Worm (Caenorhabditis elegans) whole organism, L1 larva: ENCODE measurements around the gene lipl-7.

Experiments used
- C34B4.2 ChIP-seq: sonication (generic microtip); optimal IDR thresholded peaks from 2 replicates; lab custom pipeline; 2017; ENCODE audit warnings: mild to moderate bottlenecking, missing genetic modification characterization, missing compliant biosample characterization
- Y116A8C.19 ChIP-seq: sonication (generic microtip); optimal IDR thresholded peaks from 2 replicates; lab custom pipeline; 2016; ENCODE audit warnings: missing compliant biosample characterization, missing genetic modification characterization, borderline replicate concordance
- blmp-1 ChIP-seq: fragments of 150-350 bp; optimal IDR thresholded peaks from 2 replicates; lab custom pipeline; 2014; ENCODE audit warnings: missing biosample characterization, missing genetic modification characterization
- ceh-63 ChIP-seq: fragments of 200-800 bp; sonication (Bioruptor generic); optimal IDR thresholded peaks from 2 replicates; lab custom pipeline; 2018; ENCODE audit warnings: mild to moderate bottlenecking, missing genetic modification characterization, missing compliant biosample characterization
- ceh-8 ChIP-seq: fragments of 200-800 bp; sonication (Bioruptor generic); optimal IDR thresholded peaks from 2 replicates; lab custom pipeline; 2018; ENCODE audit warnings: mild to moderate bottlenecking, missing genetic modification characterization, moderate library complexity, missing compliant biosample characterization
- ceh-88 ChIP-seq: fragments of 200-800 bp; sonication (Bioruptor generic); IDR thresholded peaks from 2 replicates; pipeline ENCODE4 v1.3.6; 2022; ENCODE audit warnings: missing genetic modification characterization, missing compliant biosample characterization
- ceh-90 ChIP-seq: sonication (generic microtip); optimal IDR thresholded peaks from 2 replicates; lab custom pipeline; 2016; ENCODE audit warnings: missing genetic modification characterization, missing compliant biosample characterization
- dpl-1 ChIP-seq, 3 experiments: fragments of 150-350 bp in 2 of 3; sonication (generic microtip) in 1 of 3; optimal IDR thresholded peaks; 2 replicates each; lab custom pipeline; 2014 to 2017; ENCODE audit warnings: missing biosample characterization in 3 of 3, missing genetic modification characterization in 3 of 3, missing genetic modification reagents in 3 of 3
- efl-1 ChIP-seq, 4 experiments: fragments of 150-350 bp; optimal IDR thresholded peaks in 3 of 4; peaks in 1 of 4; 1 replicate in 1 of 4; 2 replicates in 3 of 4; lab custom pipeline; 2014; ENCODE audit warnings: missing biosample characterization in 2 of 4, missing genetic modification characterization in 2 of 4, missing genetic modification reagents in 2 of 4
- egl-13 ChIP-seq: sonication (generic microtip); optimal IDR thresholded peaks from 2 replicates; lab custom pipeline; 2016; ENCODE audit warnings: missing genotype, missing genetic modification reagents, missing genetic modification characterization, missing compliant biosample characterization
- elt-2 ChIP-seq: sonication (generic microtip); optimal IDR thresholded peaks from 2 replicates; lab custom pipeline; 2016; ENCODE audit warnings: missing genetic modification characterization, mild to moderate bottlenecking, inconsistent platforms, missing compliant biosample characterization, missing genetic modification reagents
- fkh-10 ChIP-seq: sonication (generic microtip); optimal IDR thresholded peaks from 2 replicates; lab custom pipeline; 2017; ENCODE audit warnings: missing biosample characterization, missing genetic modification reagents, missing genetic modification characterization
- fkh-8 ChIP-seq: sonication (generic microtip); optimal IDR thresholded peaks from 2 replicates; lab custom pipeline; 2016; ENCODE audit warnings: mild to moderate bottlenecking, missing genetic modification characterization, missing compliant biosample characterization
- grh-1 ChIP-seq: fragments of 200-800 bp; sonication (Bioruptor generic); IDR thresholded peaks from 2 replicates; pipeline ENCODE4 v1.3.6; 2022; ENCODE audit warnings: missing genetic modification reagents, missing genetic modification characterization, missing compliant biosample characterization
- hlh-17 ChIP-seq: fragments of 200-800 bp; sonication (Bioruptor generic); optimal IDR thresholded peaks from 2 replicates; lab custom pipeline; 2018; ENCODE audit warnings: missing genetic modification characterization, mild to moderate bottlenecking, missing compliant biosample characterization, moderate library complexity, borderline replicate concordance
- isw-1 ChIP-seq: fragments of 200-800 bp; sonication (Bioruptor generic); IDR thresholded peaks from 2 replicates; pipeline ENCODE4 v1.3.6; 2022; ENCODE audit warnings: missing genetic modification characterization, missing compliant biosample characterization
- jun-1 ChIP-seq: fragments of 150-350 bp; optimal IDR thresholded peaks from 2 replicates; lab custom pipeline; 2014; ENCODE audit warnings: missing biosample characterization, missing genetic modification reagents, missing genetic modification characterization
- lin-14 ChIP-seq: fragments of 200-800 bp; sonication (Bioruptor generic); optimal IDR thresholded peaks from 2 replicates; lab custom pipeline; 2018; ENCODE audit warnings: mild to moderate bottlenecking, missing genetic modification characterization, moderate library complexity, missing compliant biosample characterization
- lin-15B ChIP-seq: fragments of 150-350 bp; sonication (generic microtip); optimal IDR thresholded peaks from 3 replicates; lab custom pipeline; 2014; ENCODE audit warnings: missing biosample characterization, missing genetic modification characterization
- lin-35 ChIP-seq, 2 experiments: fragments of 150-350 bp; optimal IDR thresholded peaks; 2 replicates each; lab custom pipeline; 2014; ENCODE audit warnings: missing biosample characterization in 2 of 2, missing genetic modification characterization in 2 of 2, missing genetic modification reagents in 2 of 2
- lir-3 ChIP-seq: sonication (generic microtip); optimal IDR thresholded peaks from 2 replicates; lab custom pipeline; 2016; ENCODE audit warnings: mild to moderate bottlenecking, missing genetic modification characterization, moderate library complexity, missing compliant biosample characterization; ENCODE audit not compliant: poor library complexity
- lsy-2 ChIP-seq, 2 experiments: fragments of 150-350 bp; optimal IDR thresholded peaks; 2 replicates each; lab custom pipeline; 2014; ENCODE audit warnings: missing biosample characterization in 2 of 2, missing genetic modification characterization in 2 of 2
- mef-2 ChIP-seq: fragments of 150-350 bp; optimal IDR thresholded peaks from 2 replicates; lab custom pipeline; 2014; ENCODE audit warnings: missing biosample characterization, missing genetic modification characterization
- nhr-12 ChIP-seq: sonication (generic microtip); optimal IDR thresholded peaks from 2 replicates; lab custom pipeline; 2017; ENCODE audit warnings: missing biosample characterization, missing genetic modification characterization
- nhr-19 ChIP-seq: fragments of 200-800 bp; sonication (Bioruptor generic); conservative IDR thresholded peaks from 2 replicates; pipeline ENCODE4 v1.3.6; 2022; ENCODE audit warnings: missing genetic modification characterization, missing compliant biosample characterization
- nhr-84 ChIP-seq: sonication (generic microtip); optimal IDR thresholded peaks from 2 replicates; lab custom pipeline; 2017; ENCODE audit warnings: missing biosample characterization, missing genetic modification characterization
- nhr-90 ChIP-seq: sonication (generic microtip); optimal IDR thresholded peaks from 2 replicates; lab custom pipeline; 2016; ENCODE audit warnings: mild to moderate bottlenecking, missing genetic modification characterization, missing compliant biosample characterization; ENCODE audit not compliant: poor library complexity
- skn-1 ChIP-seq: fragments of 150-350 bp; optimal IDR thresholded peaks from 2 replicates; lab custom pipeline; 2014; ENCODE audit warnings: missing biosample characterization, missing genetic modification characterization
- snu-23 ChIP-seq: sonication (generic microtip); optimal IDR thresholded peaks from 2 replicates; lab custom pipeline; 2016; ENCODE audit warnings: missing genetic modification characterization, missing compliant biosample characterization
- sox-4 ChIP-seq: sonication (generic microtip); optimal IDR thresholded peaks from 2 replicates; lab custom pipeline; 2016; ENCODE audit warnings: missing genetic modification characterization, missing compliant biosample characterization
- swsn-7 ChIP-seq: sonication (generic microtip); optimal IDR thresholded peaks from 2 replicates; lab custom pipeline; 2016; ENCODE audit warnings: missing genetic modification characterization, missing compliant biosample characterization
- unc-86 ChIP-seq: sonication (generic microtip); optimal IDR thresholded peaks from 2 replicates; lab custom pipeline; 2016; ENCODE audit warnings: missing genetic modification characterization, missing compliant biosample characterization
- unc-98 ChIP-seq: fragments of 200-800 bp; sonication (Bioruptor generic); IDR thresholded peaks from 2 replicates; pipeline ENCODE4 v1.3.6; 2022; ENCODE audit warnings: missing genetic modification characterization, missing compliant biosample characterization
- vab-15 ChIP-seq: sonication (generic microtip); optimal IDR thresholded peaks from 2 replicates; lab custom pipeline; 2017; ENCODE audit warnings: missing genotype, mild to moderate bottlenecking, missing genetic modification characterization, missing compliant biosample characterization
- ztf-11 ChIP-seq, 2 experiments: sonication (generic microtip); optimal IDR thresholded peaks; 2 replicates each; lab custom pipeline; 2016 to 2017; ENCODE audit warnings: missing genetic modification characterization in 2 of 2, missing biosample characterization in 1 of 2, missing compliant biosample characterization in 1 of 2
- ztf-4 ChIP-seq: fragments of 150-350 bp; optimal IDR thresholded peaks from 2 replicates; lab custom pipeline; 2014; ENCODE audit warnings: missing biosample characterization, missing genetic modification characterization

The lipl-7 gene

ce11 chrIV:10222122-10222589 is 19.5 kb downstream of the lipl-7 start, which contains the start of gene C24F3.2 (continued):
- peak; percentile 56 for TF ChIP-seq nhr-90
- peak; percentile 45 for TF ChIP-seq nhr-19 (GFP tag; lab: Robert Waterston, UW)
- TF ChIP-seq unc-98 = no peak
- TF ChIP-seq jun-1 = no peak
- TF ChIP-seq ceh-63 (GFP tag; lab: Kevin White, UChicago) = no peak
- peak; percentile 16; the same call in 1 of the 2 replicates for TF ChIP-seq isw-1 (GFP tag; lab: Robert Waterston, UW)
- no peak for TF ChIP-seq nhr-84 (tag; lab: Kevin White, UChicago)
- TF ChIP-seq lir-3 (tag; lab: Kevin White, UChicago) = no peak
- no peak for TF ChIP-seq grh-1 (GFP tag; lab: Robert Waterston, UW)
- TF ChIP-seq lsy-2 (tag; optimal IDR thresholded peaks at IDR 0.05; lab: Kevin White, UChicago) = peak; percentile 92 to 97
- TF ChIP-seq Y116A8C.19 (tag; lab: Kevin White, UChicago) = no peak
- TF ChIP-seq ceh-8 (GFP tag; lab: Kevin White, UChicago) = no peak
- TF ChIP-seq unc-86 (tag; lab: Kevin White, UChicago) = peak; percentile 26
- no peak for TF ChIP-seq hlh-17 (GFP tag; lab: Kevin White, UChicago)
- peak; percentile 77 to 87 for TF ChIP-seq lin-35 (GFP tag; optimal IDR thresholded peaks at IDR 0.05; lab: Kevin White, UChicago)
- no peak for TF ChIP-seq mef-2 (tag; lab: Kevin White, UChicago)
- no peak for TF ChIP-seq ceh-88 (GFP tag; lab: Robert Waterston, UW)
- no peak for TF ChIP-seq elt-2
- no peak for TF ChIP-seq sox-4 (tag; lab: Kevin White, UChicago)
- TF ChIP-seq lin-14 (GFP tag; lab: Kevin White, UChicago) = peak; percentile 94
- no peak for TF ChIP-seq ztf-11 (tag; optimal IDR thresholded peaks at IDR 0.05; lab: Kevin White, UChicago)
- no peak for TF ChIP-seq nhr-12 (tag; lab: Kevin White, UChicago)
- TF ChIP-seq swsn-7 = peak; percentile 67
- no peak for TF ChIP-seq lin-15B (tag; lab: Kevin White, UChicago)
- TF ChIP-seq blmp-1 (tag; lab: Kevin White, UChicago) = peak; percentile 71
- peak; percentile 24 for TF ChIP-seq skn-1 (tag; lab: Kevin White, UChicago)
- peak; percentile 41 to 79 for TF ChIP-seq efl-1 (optimal IDR thresholded peaks at IDR 0.05; lab: Kevin White, UChicago)
- TF ChIP-seq efl-1 (GFP tag; optimal IDR thresholded peaks at IDR 0.05 in 1 of 2; lab: Kevin White, UChicago) = peak; percentile 80 to 97
- peak; percentile 0 for TF ChIP-seq egl-13 (tag; lab: Kevin White, UChicago)
- no peak for TF ChIP-seq fkh-10 (GFP tag; lab: Kevin White, UChicago)
- TF ChIP-seq C34B4.2 (tag; lab: Kevin White, UChicago) = no peak
- peak; percentile 52 for TF ChIP-seq vab-15 (tag; lab: Kevin White, UChicago)
- TF ChIP-seq snu-23 (GFP tag; lab: Kevin White, UChicago) = peak; percentile 84
- peak; percentile 60 to 85 (median 74) for TF ChIP-seq dpl-1 (GFP tag; optimal IDR thresholded peaks at IDR 0.05; lab: Kevin White, UChicago)
- TF ChIP-seq ceh-90 (tag; lab: Kevin White, UChicago) = no peak

ce11 chrIV:10221187-10221586 is 20.4 kb downstream of the lipl-7 start, which contains the start of gene tram-1:
tram-1 (minus strand) TSS chrIV:10221287.
- TF ChIP-seq fkh-8 (tag; lab: Kevin White, UChicago) (peak; percentile 37), ztf-4 (tag; lab: Kevin White, UChicago) (no peak), efl-1 (optimal IDR thresholded peaks at IDR 0.05; lab: Kevin White, UChicago) (no peak), efl-1 (GFP tag; optimal IDR thresholded peaks at IDR 0.05 in 1 of 2; lab: Kevin White, UChicago) (no peak)

ce11 chrIV:10219208-10219607 is 22.4 kb downstream of the lipl-7 start, which contains the start of gene qns-1:
qns-1 (minus strand) TSS chrIV:10219308.
- TF ChIP-seq dpl-1 (GFP tag; optimal IDR thresholded peaks at IDR 0.05; lab: Kevin White, UChicago) = no peak
